Fruit fly (Drosophila melanogaster) whole organism, embryonic: Measurements from ENCODE around the gene Ir64a.

ENCODE experiments used
- Abd-B ChIP-seq: fragments of 200-800 bp; sonication (Bioruptor generic); optimal IDR thresholded peaks from 2 replicates; lab custom pipeline; 2018; ENCODE audit warnings: missing biosample characterization, mild to moderate bottlenecking, missing genetic modification characterization, moderate library complexity
- Atf3 ChIP-seq: fragments of 200-800 bp; sonication (Bioruptor generic); optimal IDR thresholded peaks from 3 replicates; lab custom pipeline; 2016; ENCODE audit warnings: missing biosample characterization, missing genetic modification characterization
- Bdp1 ChIP-seq: fragments of 200-800 bp; sonication (Bioruptor generic); optimal IDR thresholded peaks from 3 replicates; lab custom pipeline; 2016; ENCODE audit warnings: missing biosample characterization, missing genetic modification characterization
- CG10209 ChIP-seq: fragments of 200-800 bp; sonication (Bioruptor generic); optimal IDR thresholded peaks from 3 replicates; lab custom pipeline; 2017; ENCODE audit warnings: missing biosample characterization, mild to moderate bottlenecking, missing genetic modification characterization, missing genetic modification reagents
- CG10274 ChIP-seq: fragments of 200-800 bp; sonication (Bioruptor generic); optimal IDR thresholded peaks from 3 replicates; lab custom pipeline; 2017; ENCODE audit warnings: missing biosample characterization, mild to moderate bottlenecking, missing genetic modification characterization
- CG11398 ChIP-seq: fragments of 200-800 bp; sonication (Bioruptor generic); optimal IDR thresholded peaks from 2 replicates; lab custom pipeline; 2016; ENCODE audit warnings: missing biosample characterization, missing genetic modification characterization
- CG12391 ChIP-seq: fragments of 200-800 bp; sonication (Bioruptor generic); optimal IDR thresholded peaks from 3 replicates; lab custom pipeline; 2018; ENCODE audit warnings: missing biosample characterization, mild to moderate bottlenecking, missing genetic modification characterization, moderate library complexity
- CG13296 ChIP-seq: fragments of 200-800 bp; sonication (Bioruptor generic); optimal IDR thresholded peaks from 3 replicates; lab custom pipeline; 2018; ENCODE audit warnings: missing biosample characterization, mild to moderate bottlenecking, missing genetic modification characterization
- CG13624 ChIP-seq: fragments of 200-800 bp; sonication (Bioruptor generic); optimal IDR thresholded peaks from 2 replicates; lab custom pipeline; 2016; ENCODE audit warnings: missing biosample characterization, missing genetic modification characterization
- CG16815 ChIP-seq: fragments of 200-800 bp; sonication (Bioruptor generic); optimal IDR thresholded peaks from 3 replicates; lab custom pipeline; 2017; ENCODE audit warnings: missing biosample characterization, mild to moderate bottlenecking, missing genetic modification characterization
- CG1792 ChIP-seq: fragments of 200-800 bp; sonication (Bioruptor generic); optimal IDR thresholded peaks from 2 replicates; lab custom pipeline; 2016; ENCODE audit warnings: missing biosample characterization, missing genetic modification characterization
- CG18011 ChIP-seq: fragments of 200-800 bp; sonication (Bioruptor generic); optimal IDR thresholded peaks from 2 replicates; lab custom pipeline; 2017; ENCODE audit warnings: missing biosample characterization, missing genetic modification characterization, mild to moderate bottlenecking, moderate library complexity, missing genotype
- CG18262 ChIP-seq: fragments of 200-800 bp; optimal IDR thresholded peaks from 3 replicates; lab custom pipeline; 2019; ENCODE audit warnings: missing biosample characterization, mild to moderate bottlenecking, missing genetic modification characterization, moderate library complexity
- CG2199 ChIP-seq: fragments of 200-800 bp; sonication (Bioruptor generic); IDR thresholded peaks from 3 replicates; pipeline ENCODE4 v1.3.6; 2022; ENCODE audit warnings: missing biosample characterization, missing genetic modification characterization
- CG30403 ChIP-seq: fragments of 200-800 bp; sonication (Bioruptor generic); optimal IDR thresholded peaks from 3 replicates; lab custom pipeline; 2016; ENCODE audit warnings: missing biosample characterization, missing genetic modification characterization
- CG33213 ChIP-seq: fragments of 200-800 bp; sonication (Bioruptor generic); optimal IDR thresholded peaks from 3 replicates; lab custom pipeline; 2016; ENCODE audit warnings: missing biosample characterization, missing genetic modification characterization
- CG4282 ChIP-seq: fragments of 200-800 bp; sonication (Bioruptor generic); optimal IDR thresholded peaks from 2 replicates; lab custom pipeline; 2016; ENCODE audit warnings: missing biosample characterization, missing genetic modification characterization
- CG5245 ChIP-seq: fragments of 200-800 bp; sonication (Bioruptor generic); optimal IDR thresholded peaks from 3 replicates; lab custom pipeline; 2016; ENCODE audit warnings: missing biosample characterization, missing genetic modification characterization
- CG6272 ChIP-seq: fragments of 200-800 bp; sonication (Bioruptor generic); IDR thresholded peaks from 2 replicates; pipeline ENCODE4 v1.3.6; 2022; ENCODE audit warnings: missing biosample characterization, missing genetic modification characterization
- CG7556 ChIP-seq: fragments of 200-800 bp; sonication (Bioruptor generic); optimal IDR thresholded peaks from 2 replicates; lab custom pipeline; 2017; ENCODE audit warnings: missing biosample characterization, mild to moderate bottlenecking, missing genetic modification characterization
- CG8478 ChIP-seq: fragments of >200 bp; optimal IDR thresholded peaks from 2 replicates; lab custom pipeline; 2018
- CG9215 ChIP-seq: fragments of 200-800 bp; sonication (Bioruptor generic); IDR thresholded peaks from 2 replicates; pipeline ENCODE4 v1.3.6; 2022; ENCODE audit warnings: missing biosample characterization, missing genetic modification characterization
- CG9932 ChIP-seq: fragments of 200-800 bp; sonication (Bioruptor generic); IDR thresholded peaks from 2 replicates; pipeline ENCODE4 v1.3.6; 2022; ENCODE audit warnings: missing biosample characterization, missing genetic modification characterization
- CHES-1-like ChIP-seq: fragments of 200-800 bp; sonication (Bioruptor generic); optimal IDR thresholded peaks from 2 replicates; lab custom pipeline; 2016; ENCODE audit warnings: missing biosample characterization, missing genetic modification characterization
- CkIIα-i1 ChIP-seq: fragments of 200-800 bp; sonication (Bioruptor generic); IDR thresholded peaks from 2 replicates; pipeline ENCODE4 v1.3.6; 2022; ENCODE audit warnings: missing biosample characterization, missing genetic modification characterization
- CrebB ChIP-seq: fragments of 200-800 bp; sonication (Bioruptor generic); optimal IDR thresholded peaks from 3 replicates; lab custom pipeline; 2018; ENCODE audit warnings: missing biosample characterization, mild to moderate bottlenecking, missing genetic modification characterization
- Dfd ChIP-seq, 2 experiments: fragments of >200 bp; optimal IDR thresholded peaks; 2 replicates each; lab custom pipeline; 2017; ENCODE audit warnings: missing biosample characterization in 2 of 2, missing genetic modification characterization in 2 of 2
- Drgx ChIP-seq: fragments of 200-800 bp; sonication (Bioruptor generic); IDR thresholded peaks from 2 replicates; pipeline ENCODE4 v1.3.6; 2022; ENCODE audit warnings: missing biosample characterization, missing genetic modification characterization
- ERR ChIP-seq: fragments of 200-800 bp; sonication (Bioruptor generic); optimal IDR thresholded peaks from 2 replicates; lab custom pipeline; 2016; ENCODE audit warnings: missing biosample characterization, missing genetic modification characterization
- Hsf ChIP-seq: fragments of 200-800 bp; sonication (Bioruptor generic); optimal IDR thresholded peaks from 3 replicates; lab custom pipeline; 2016; ENCODE audit warnings: missing biosample characterization, missing genetic modification characterization
- Mrtf ChIP-seq: fragments of 200-800 bp; sonication (Bioruptor generic); IDR thresholded peaks from 3 replicates; pipeline ENCODE4 v1.3.6; 2022; ENCODE audit warnings: missing biosample characterization, missing genetic modification characterization
- Rfx ChIP-seq: fragments of 200-800 bp; sonication (Bioruptor generic); IDR thresholded peaks from 2 replicates; pipeline ENCODE4 v1.3.6; 2022; ENCODE audit warnings: missing biosample characterization, missing genetic modification characterization
- Xbp1 ChIP-seq: fragments of 200-800 bp; sonication (Bioruptor generic); optimal IDR thresholded peaks from 3 replicates; lab custom pipeline; 2016; ENCODE audit warnings: missing biosample characterization, mild to moderate bottlenecking, missing genetic modification characterization
- ab ChIP-seq: fragments of 200-800 bp; sonication (Bioruptor generic); optimal IDR thresholded peaks from 2 replicates; lab custom pipeline; 2016; ENCODE audit warnings: missing biosample characterization, missing genetic modification characterization
- ase ChIP-seq: fragments of 200-800 bp; sonication (Bioruptor generic); IDR thresholded peaks from 3 replicates; pipeline ENCODE4 v1.3.6; 2022; ENCODE audit warnings: missing biosample characterization, missing genetic modification characterization
- az2 ChIP-seq: fragments of 200-800 bp; sonication (Bioruptor generic); optimal IDR thresholded peaks from 3 replicates; lab custom pipeline; 2016; ENCODE audit warnings: missing biosample characterization, missing genetic modification characterization
- bab2 ChIP-seq: fragments of 200-800 bp; sonication (Bioruptor generic); optimal IDR thresholded peaks from 2 replicates; lab custom pipeline; 2016; ENCODE audit warnings: missing biosample characterization, missing genetic modification characterization
- chn ChIP-seq: fragments of 200-800 bp; sonication (Bioruptor generic); optimal IDR thresholded peaks from 2 replicates; lab custom pipeline; 2016; ENCODE audit warnings: missing biosample characterization, missing genetic modification characterization
- croc ChIP-seq: fragments of 200-800 bp; sonication (Bioruptor generic); conservative IDR thresholded peaks from 3 replicates; pipeline ENCODE4 v1.3.6; 2022; ENCODE audit warnings: missing biosample characterization, missing genetic modification characterization
- danr ChIP-seq: fragments of 200-800 bp; sonication (Bioruptor generic); IDR thresholded peaks from 2 replicates; pipeline ENCODE4 v1.3.6; 2022; ENCODE audit warnings: missing biosample characterization, missing genetic modification characterization
- dimm ChIP-seq: fragments of 200-800 bp; sonication (Bioruptor generic); IDR thresholded peaks from 2 replicates; pipeline ENCODE4 v1.3.6; 2022; ENCODE audit warnings: missing biosample characterization, missing genetic modification characterization
- eyg ChIP-seq: fragments of 200-800 bp; sonication (Bioruptor generic); optimal IDR thresholded peaks from 3 replicates; lab custom pipeline; 2016; ENCODE audit warnings: missing biosample characterization, missing genetic modification characterization
- inv ChIP-seq: fragments of 200-800 bp; sonication (Bioruptor generic); IDR thresholded peaks from 2 replicates; pipeline ENCODE4 v1.3.6; 2022; ENCODE audit warnings: missing biosample characterization, missing genetic modification characterization; ENCODE audit not compliant: partially characterized antibody
- sr ChIP-seq: fragments of 200-800 bp; sonication (Bioruptor generic); IDR thresholded peaks from 3 replicates; pipeline ENCODE4 v1.3.6; 2022; ENCODE audit warnings: missing biosample characterization, missing genetic modification characterization
- stc ChIP-seq: fragments of 200-800 bp; sonication (Bioruptor generic); IDR thresholded peaks from 2 replicates; pipeline ENCODE4 v1.3.6; 2022; ENCODE audit warnings: missing biosample characterization, missing genetic modification characterization
- tgo ChIP-seq: fragments of 200-800 bp; sonication (Bioruptor generic); IDR thresholded peaks from 3 replicates; pipeline ENCODE4 v1.3.6; 2022; ENCODE audit warnings: missing biosample characterization, missing genetic modification characterization
- toy ChIP-seq: fragments of 200-800 bp; sonication (Bioruptor generic); IDR thresholded peaks from 2 replicates; pipeline ENCODE4 v1.3.6; 2022; ENCODE audit warnings: missing biosample characterization, missing genetic modification characterization
- wek ChIP-seq: fragments of 200-800 bp; sonication (Bioruptor generic); optimal IDR thresholded peaks from 3 replicates; lab custom pipeline; 2018; ENCODE audit warnings: missing biosample characterization, mild to moderate bottlenecking, missing genetic modification characterization, moderate library complexity

Ir64a gene

DNA sequence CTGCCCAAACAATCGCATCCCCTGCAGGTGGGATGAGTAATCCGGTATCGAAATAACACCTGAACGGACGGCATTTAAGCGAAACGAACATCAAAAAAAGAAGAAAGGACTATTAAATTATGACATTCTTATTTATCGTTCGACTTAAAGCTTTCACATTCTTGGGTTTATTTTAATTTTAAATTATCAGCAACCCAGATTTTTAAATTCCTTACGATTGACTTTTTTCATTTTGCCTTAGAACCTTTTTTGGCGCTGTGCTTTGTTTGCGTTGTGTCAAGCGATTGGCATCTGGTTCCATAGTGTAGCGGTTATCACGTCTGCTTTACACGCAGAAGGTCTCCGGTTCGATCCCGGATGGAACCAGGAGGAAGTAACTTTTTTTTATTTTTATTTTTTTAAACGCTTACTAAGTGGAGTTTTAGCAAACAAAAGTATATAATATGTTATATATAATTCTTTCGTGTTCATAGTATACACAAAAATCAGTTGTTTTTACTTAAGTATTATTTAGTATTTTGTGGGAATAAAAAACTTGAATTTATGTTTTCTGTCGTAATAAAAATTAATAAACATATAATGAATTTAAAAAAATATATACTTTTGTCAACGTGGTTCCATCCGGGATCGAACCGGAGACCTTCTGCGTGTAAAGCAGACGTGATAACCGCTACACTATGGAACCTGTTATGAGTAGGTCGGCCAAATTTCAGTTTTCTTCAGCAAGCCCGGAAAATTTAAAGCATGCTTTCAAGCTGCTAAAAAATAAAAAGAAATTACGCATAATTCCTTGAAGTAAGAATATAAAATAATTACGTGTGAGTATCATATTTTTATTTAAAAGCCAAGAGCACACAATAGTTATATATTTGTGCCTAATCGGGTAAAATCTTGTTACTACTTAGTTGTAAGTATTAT lies 26.3 kb downstream of the Ir64a start (continued):
- TF ChIP-seq ERR (GFP tag; lab: Kevin White, UChicago) (no peak), danr (no peak), stc (GFP tag; lab: Robert Waterston, UW) (no peak)

dm6 chr3L:5355823-5356049 lies 26.9 kb downstream of the Ir64a start, which contains the start of gene lama:
lama (minus strand) TSS chr3L:5355923.
- TF ChIP-seq CG18011 = no peak
- no peak for TF ChIP-seq CG16815
- no peak for TF ChIP-seq eyg (GFP tag; lab: Kevin White, UChicago)
- no peak for TF ChIP-seq CkIIα-i1 (GFP tag; lab: Robert Waterston, UW)
- no peak for TF ChIP-seq CrebB (tag; lab: Kevin White, UChicago)
- TF ChIP-seq CG1792 = no peak
- TF ChIP-seq CG10209 (GFP tag; lab: Kevin White, UChicago) = no peak
- no peak for TF ChIP-seq CG33213 (GFP tag; lab: Kevin White, UChicago)
- TF ChIP-seq CG8478 (lab: Kevin White, UChicago) = no peak
- TF ChIP-seq CG11398 (GFP tag; lab: Kevin White, UChicago) = no peak
- TF ChIP-seq CG7556 = no peak
- TF ChIP-seq Drgx = no peak
- no peak for TF ChIP-seq Dfd (GFP tag; optimal IDR thresholded peaks at IDR 0.05; lab: Kevin White, UChicago)
- no peak for TF ChIP-seq Abd-B
- TF ChIP-seq CG4282 = no peak
- no peak for TF ChIP-seq az2 (GFP tag; lab: Kevin White, UChicago)
- TF ChIP-seq tgo (GFP tag; lab: Robert Waterston, UW) = no peak
- TF ChIP-seq chn = no peak
- TF ChIP-seq, all 482 proteins: peak for 0

DNA sequence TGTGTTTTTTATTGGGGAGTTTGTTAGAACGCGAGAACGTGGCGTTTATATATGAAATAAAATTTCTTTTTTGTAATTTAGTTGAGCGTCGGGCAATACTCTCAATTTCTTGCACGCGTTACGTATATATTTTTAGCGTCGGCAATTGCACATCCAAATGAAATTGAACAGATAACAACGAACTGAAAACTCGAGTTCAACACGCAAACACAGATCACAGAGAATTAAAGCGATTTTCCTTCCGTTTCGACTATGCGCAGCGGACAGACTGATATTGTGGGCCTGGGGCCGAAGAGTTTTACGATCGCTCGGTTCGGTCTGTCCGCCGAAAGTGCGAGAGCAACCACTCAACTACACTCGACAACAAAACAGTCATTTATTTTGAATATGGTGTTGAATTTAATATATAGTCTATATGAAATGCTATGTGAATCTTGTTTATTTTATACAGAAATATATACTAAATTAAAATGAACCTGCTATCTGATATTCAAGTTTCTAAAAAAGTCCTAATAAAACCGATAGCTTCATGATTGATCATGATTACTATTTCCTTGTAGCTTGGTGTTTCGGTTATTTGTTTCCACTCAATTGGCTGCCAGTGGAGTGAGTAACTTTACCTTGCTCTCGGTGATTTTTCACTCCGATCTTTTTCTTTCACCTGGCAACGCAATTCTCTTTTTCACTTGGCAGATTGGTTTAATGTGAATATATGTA lies 27.4 kb downstream of the Ir64a start, which contains the start of gene CG46456:
CG46456 (minus strand) TSS at position 273 of the 717 bp plus-strand sequence.
- TF ChIP-seq bab2 (GFP tag; lab: Kevin White, UChicago) (peak; percentile 67), croc (peak; percentile 85), CG10274 (GFP tag; lab: Kevin White, UChicago) (peak; percentile 72), CG8478 (lab: Kevin White, UChicago) (no peak), CG9215 (GFP tag; lab: Robert Waterston, UW) (peak; percentile 86), inv (0 out of 2 replicates have a peak, but pooled peaks have one; percentile 25), CG12391 (tag; lab: Kevin White, UChicago) (peak; percentile 98), CG13296 (peak; percentile 98), CG5245 (GFP tag; lab: Kevin White, UChicago) (peak; percentile 75), Xbp1 (GFP tag; lab: Kevin White, UChicago) (peak; percentile 90), dimm (GFP tag; lab: Robert Waterston, UW) (peak; percentile 78), wek (GFP tag; lab: Kevin White, UChicago) (peak; percentile 56), toy (GFP tag; lab: Robert Waterston, UW) (peak; percentile 81), CG9932 (peak; percentile 93), CG13624 (GFP tag; lab: Kevin White, UChicago) (peak; percentile 73), ab (GFP tag; lab: Kevin White, UChicago) (no peak), CG2199 (GFP tag; lab: Robert Waterston, UW) (no peak; the same call in 1 of the 3 replicates), CHES-1-like (GFP tag; lab: Kevin White, UChicago) (peak; percentile 30), Hsf (GFP tag; lab: Kevin White, UChicago) (peak; percentile 87), CG18262 (tag; lab: Kevin White, UChicago) (peak; percentile 97), sr (GFP tag; lab: Robert Waterston, UW) (no peak; the same call in 2 of the 3 replicates), Rfx (GFP tag; lab: Robert Waterston, UW) (peak; percentile 94), Mrtf (GFP tag; lab: Robert Waterston, UW) (peak; percentile 84; the same call in 1 of the 3 replicates), CG30403 (GFP tag; lab: Kevin White, UChicago) (peak; percentile 93), ase (GFP tag; lab: Robert Waterston, UW) (peak; percentile 78), Atf3 (peak; percentile 27), Bdp1 (GFP tag; lab: Kevin White, UChicago) (no peak), CG6272 (GFP tag; lab: Robert Waterston, UW) (no peak; the same call in none of the 2 replicates)
